Worm (Caenorhabditis elegans): ENCODE measurements around the gene nduf-2.2.

ce11 chrIII:6442305-6443125, 22.5 kb upstream of the nduf-2.2 start, which contains the start of gene mel-32:
- TF ChIP-seq ctbp-1 (GFP tag; IDR thresholded peaks at IDR 0.05) (no peak), ceh-82 (tag; optimal IDR thresholded peaks at IDR 0.05) (no peak), lir-3 (tag; optimal IDR thresholded peaks at IDR 0.05) (no peak), skn-1 (tag; optimal IDR thresholded peaks at IDR 0.05) (no peak), pqm-1 (tag; optimal IDR thresholded peaks at IDR 0.05) (peak; percentile 81), hlh-30 (tag; optimal IDR thresholded peaks at IDR 0.05; ENCODE audit: insufficient read depth) (no peak), fkh-10 (GFP tag; optimal IDR thresholded peaks at IDR 0.05) (no peak), ceh-62 (tag; optimal IDR thresholded peaks at IDR 0.05) (no peak), nhr-237 (tag; optimal IDR thresholded peaks at IDR 0.05) (no peak), hmg-1.1 (GFP tag; IDR thresholded peaks at IDR 0.05) (0 out of 2 replicates have a peak, but pooled peaks have one; percentile 20)

Data from whole organism, L4 larva.